Worm (Caenorhabditis elegans): ENCODE data around the gene T03G11.10.

Gene T03G11.10

ce11 chrX:5213565-5213964, 42.6 kb upstream of the T03G11.10 start (continued):
- no peak for TF ChIP-seq gei-8 (GFP tag; optimal IDR thresholded peaks at IDR 0.05)
- TF ChIP-seq T26A8.4 (GFP tag; IDR thresholded peaks at IDR 0.05) = 0 out of 2 replicates have a peak, but pooled peaks have one; percentile 14
- TF ChIP-seq nhr-42 (GFP tag; IDR thresholded peaks at IDR 0.05) = no peak
- TF ChIP-seq lsy-2 (tag; optimal IDR thresholded peaks at IDR 0.05) = peak in 1 of 2 experiments; percentile 45
- TF ChIP-seq ZK337.2 (GFP tag; IDR thresholded peaks at IDR 0.05) = no peak
- no peak for TF ChIP-seq madf-5 (GFP tag; IDR thresholded peaks at IDR 0.05)
- TF ChIP-seq nhr-10 (tag; optimal IDR thresholded peaks at IDR 0.05) = peak; percentile 67
- peak; percentile 66 for TF ChIP-seq tra-1 (GFP tag; IDR thresholded peaks at IDR 0.05)
- TF ChIP-seq php-3 (GFP tag; IDR thresholded peaks at IDR 0.05) = peak; percentile 90
- no peak for TF ChIP-seq F26F4.8 (GFP tag; conservative IDR thresholded peaks at IDR 0.05)
- TF ChIP-seq unc-62 (GFP tag; optimal IDR thresholded peaks at IDR 0.05 in 1 of 2) = peak in 1 of 2 experiments; percentile 83
- TF ChIP-seq unc-62 (tag; optimal IDR thresholded peaks at IDR 0.05) = no peak
- no peak for TF ChIP-seq mxl-2 (GFP tag; conservative IDR thresholded peaks at IDR 0.05)
- TF ChIP-seq mes-2 (tag; optimal IDR thresholded peaks at IDR 0.05; ENCODE audit: poor library complexity, severe bottlenecking) = peak; percentile 31
- peak; percentile 42 for TF ChIP-seq T20F7.1 (GFP tag; optimal IDR thresholded peaks at IDR 0.05)
- peak; percentile 46 for TF ChIP-seq mep-1 (tag; optimal IDR thresholded peaks at IDR 0.05)
- TF ChIP-seq hlh-11 (tag; optimal IDR thresholded peaks at IDR 0.05) = peak; percentile 96
- TF ChIP-seq hif-1 (tag; optimal IDR thresholded peaks at IDR 0.05) = peak in 1 of 2 experiments; percentile 61

- peak; percentile 23 for TF ChIP-seq mes-2 (tag; optimal IDR thresholded peaks at IDR 0.05; ENCODE audit: poor library complexity, severe bottlenecking)
- TF ChIP-seq unc-62 (GFP tag; optimal IDR thresholded peaks at IDR 0.05 in 1 of 2) = no peak
- TF ChIP-seq unc-62 (tag; optimal IDR thresholded peaks at IDR 0.05) = no peak
- TF ChIP-seq ZK337.2 (GFP tag; IDR thresholded peaks at IDR 0.05) = no peak
- TF ChIP-seq dve-1 (tag; optimal IDR thresholded peaks at IDR 0.05; ENCODE audit: insufficient read depth) = no peak
- no peak for TF ChIP-seq lin-1 (GFP tag; IDR thresholded peaks at IDR 0.05)
- TF ChIP-seq daf-8 (GFP tag; IDR thresholded peaks at IDR 0.05) = no peak
- TF ChIP-seq lin-38 (GFP tag; IDR thresholded peaks at IDR 0.05) = no peak
- TF ChIP-seq nhr-77 (tag; optimal IDR thresholded peaks at IDR 0.05) = no peak
- TF ChIP-seq lin-39 (tag; optimal IDR thresholded peaks at IDR 0.05) = no peak
- TF ChIP-seq mep-1 (tag; optimal IDR thresholded peaks at IDR 0.05) = no peak
- no peak for TF ChIP-seq ceh-82 (tag; optimal IDR thresholded peaks at IDR 0.05)
- TF ChIP-seq arid-1 (GFP tag; conservative IDR thresholded peaks at IDR 0.05) = no peak
- TF ChIP-seq nhr-111 (GFP tag; optimal IDR thresholded peaks at IDR 0.05) = no peak
- peak; percentile 72 for TF ChIP-seq nhr-28 (tag; optimal IDR thresholded peaks at IDR 0.05)
- TF ChIP-seq aha-1 (tag) = peak; percentile 32
- peak; percentile 23 for TF ChIP-seq ces-1 (GFP tag; optimal IDR thresholded peaks at IDR 0.05)
- TF ChIP-seq php-3 (GFP tag; IDR thresholded peaks at IDR 0.05) = no peak
- TF ChIP-seq mxl-2 (GFP tag; conservative IDR thresholded peaks at IDR 0.05) = no peak
- TF ChIP-seq F49E8.2 (tag; optimal IDR thresholded peaks at IDR 0.05; ENCODE audit: borderline replicate concordance) = no peak
- no peak for TF ChIP-seq unc-39 (tag; optimal IDR thresholded peaks at IDR 0.05)
- TF ChIP-seq gei-8 (GFP tag; optimal IDR thresholded peaks at IDR 0.05) = no peak
- no peak for TF ChIP-seq nhr-42 (GFP tag; IDR thresholded peaks at IDR 0.05)
- TF ChIP-seq zfp-3 (GFP tag; conservative IDR thresholded peaks at IDR 0.05) = no peak
- no peak for TF ChIP-seq madf-5 (GFP tag; IDR thresholded peaks at IDR 0.05)
Measured at ce11 chrX:5213032-5213431, 42.0 kb upstream of the T03G11.10 start.

ce11 chrX:5210927-5211655, 40.1 kb upstream of the T03G11.10 start:
- TF ChIP-seq unc-62 (GFP tag; optimal IDR thresholded peaks at IDR 0.05 in 1 of 2) = no peak
- no peak for TF ChIP-seq unc-62 (tag; optimal IDR thresholded peaks at IDR 0.05)
- peak; percentile 46 for TF ChIP-seq hlh-11 (tag; optimal IDR thresholded peaks at IDR 0.05)
- TF ChIP-seq snpc-1.2 (GFP tag; IDR thresholded peaks at IDR 0.05) = no peak
- no peak for TF ChIP-seq lin-39 (tag; optimal IDR thresholded peaks at IDR 0.05)
- peak; percentile 30 for TF ChIP-seq nhr-28 (tag; optimal IDR thresholded peaks at IDR 0.05)
- TF ChIP-seq aha-1 (tag) = peak; percentile 82
- TF ChIP-seq nhr-237 (tag; optimal IDR thresholded peaks at IDR 0.05) = no peak
- no peak for TF ChIP-seq snpc-4 (tag; optimal IDR thresholded peaks at IDR 0.05)
- TF ChIP-seq lir-3 (tag; optimal IDR thresholded peaks at IDR 0.05) = no peak
- no peak for TF ChIP-seq daf-16 (GFP tag; optimal IDR thresholded peaks at IDR 0.05)
- TF ChIP-seq daf-16 (tag; optimal IDR thresholded peaks at IDR 0.05) = peak; percentile 6
- TF ChIP-seq ceh-44 (GFP tag; IDR thresholded peaks at IDR 0.05) = no peak
- no peak for TF ChIP-seq daf-12 (tag; optimal IDR thresholded peaks at IDR 0.05)
- TF ChIP-seq arid-1 (GFP tag; conservative IDR thresholded peaks at IDR 0.05) = no peak
- peak; percentile 28 for TF ChIP-seq dve-1 (tag; optimal IDR thresholded peaks at IDR 0.05; ENCODE audit: insufficient read depth)
- TF ChIP-seq mxl-3 (GFP tag; optimal IDR thresholded peaks at IDR 0.05) = peak; percentile 34
- TF ChIP-seq ztf-11 (tag; optimal IDR thresholded peaks at IDR 0.05) = no peak
- no peak for TF ChIP-seq F49E8.2 (tag; optimal IDR thresholded peaks at IDR 0.05; ENCODE audit: borderline replicate concordance)
- TF ChIP-seq ceh-62 (tag; optimal IDR thresholded peaks at IDR 0.05) = no peak
- no peak for TF ChIP-seq attf-4 (tag; optimal IDR thresholded peaks at IDR 0.05)
- TF ChIP-seq zfp-3 (GFP tag; conservative IDR thresholded peaks at IDR 0.05) = no peak
- no peak for TF ChIP-seq lsy-2 (tag; optimal IDR thresholded peaks at IDR 0.05)

All from whole organism, L4 larva.